Fruit fly (Drosophila melanogaster) whole organism, embryonic: Measurements from ENCODE around the gene Mrm2.
A peak's percentile ranks its signal among the peaks of the same experiment; 100 is the strongest.

Experiments used
- Atf3 ChIP-seq: fragments of 200-800 bp; sonication (Bioruptor generic); optimal IDR thresholded peaks from 3 replicates; lab custom pipeline; 2016; ENCODE audit warnings: missing biosample characterization, missing genetic modification characterization
- Bdp1 ChIP-seq: fragments of 200-800 bp; sonication (Bioruptor generic); optimal IDR thresholded peaks from 3 replicates; lab custom pipeline; 2016; ENCODE audit warnings: missing biosample characterization, missing genetic modification characterization
- Blimp-1 ChIP-seq: fragments of 200-800 bp; sonication (Bioruptor generic); optimal IDR thresholded peaks from 3 replicates; lab custom pipeline; 2018; ENCODE audit warnings: missing biosample characterization, missing genetic modification characterization, mild to moderate bottlenecking, moderate library complexity, missing genetic modification reagents
- CG10543 ChIP-seq: fragments of 200-800 bp; sonication (Bioruptor generic); optimal IDR thresholded peaks from 3 replicates; lab custom pipeline; 2017; ENCODE audit warnings: missing biosample characterization, mild to moderate bottlenecking, missing genetic modification characterization, moderate library complexity
- CG11085 ChIP-seq: fragments of 200-800 bp; sonication (Bioruptor generic); IDR thresholded peaks from 2 replicates; pipeline ENCODE4 v1.3.6; 2022; ENCODE audit warnings: missing biosample characterization, missing genetic modification characterization
- CG11723 ChIP-seq: fragments of 200-800 bp; sonication (Bioruptor generic); optimal IDR thresholded peaks from 2 replicates; lab custom pipeline; 2017; ENCODE audit warnings: missing biosample characterization, mild to moderate bottlenecking, missing genetic modification characterization
- CG12942 ChIP-seq: fragments of 200-800 bp; sonication (Bioruptor generic); optimal IDR thresholded peaks from 3 replicates; lab custom pipeline; 2016; ENCODE audit warnings: missing biosample characterization, missing genetic modification characterization
- CG17385 ChIP-seq: fragments of 200-800 bp; sonication (Bioruptor generic); optimal IDR thresholded peaks from 3 replicates; lab custom pipeline; 2018; ENCODE audit warnings: missing biosample characterization, mild to moderate bottlenecking, missing genetic modification characterization
- CG17912 ChIP-seq: fragments of 200-800 bp; sonication (Bioruptor generic); optimal IDR thresholded peaks from 2 replicates; lab custom pipeline; 2018; ENCODE audit warnings: missing biosample characterization, mild to moderate bottlenecking, missing genetic modification characterization
- CG18599 ChIP-seq: fragments of 200-800 bp; sonication (Bioruptor generic); optimal IDR thresholded peaks from 3 replicates; lab custom pipeline; 2017; ENCODE audit warnings: missing biosample characterization, missing genetic modification characterization, mild to moderate bottlenecking, moderate library complexity, missing genetic modification reagents
- CG3995 ChIP-seq: fragments of 200-800 bp; sonication (Bioruptor generic); optimal IDR thresholded peaks from 3 replicates; lab custom pipeline; 2016; ENCODE audit warnings: missing biosample characterization, missing genetic modification characterization
- CG4617 ChIP-seq: fragments of 200-800 bp; sonication (Bioruptor generic); optimal IDR thresholded peaks from 3 replicates; lab custom pipeline; 2016; ENCODE audit warnings: missing biosample characterization, missing genetic modification characterization, borderline replicate concordance
- CG6272 ChIP-seq: fragments of 200-800 bp; sonication (Bioruptor generic); IDR thresholded peaks from 2 replicates; pipeline ENCODE4 v1.3.6; 2022; ENCODE audit warnings: missing biosample characterization, missing genetic modification characterization
- CG6654 ChIP-seq: fragments of 200-800 bp; sonication (Bioruptor generic); optimal IDR thresholded peaks from 2 replicates; lab custom pipeline; 2017; ENCODE audit warnings: missing biosample characterization, mild to moderate bottlenecking, missing genetic modification characterization
- CG6791 ChIP-seq: fragments of 200-800 bp; sonication (Bioruptor generic); IDR thresholded peaks from 3 replicates; pipeline ENCODE4 v1.3.6; 2022; ENCODE audit warnings: missing biosample characterization, missing genetic modification characterization; ENCODE audit not compliant: partially characterized antibody
- CG7745 ChIP-seq: fragments of 200-800 bp; sonication (Bioruptor generic); optimal IDR thresholded peaks from 2 replicates; lab custom pipeline; 2018; ENCODE audit warnings: missing biosample characterization, mild to moderate bottlenecking, missing genetic modification characterization, moderate library complexity
- CG8359 ChIP-seq: fragments of 200-800 bp; sonication (Bioruptor generic); optimal IDR thresholded peaks from 2 replicates; lab custom pipeline; 2017; ENCODE audit warnings: missing biosample characterization, mild to moderate bottlenecking, missing genetic modification characterization, borderline replicate concordance
- CG8388 ChIP-seq: fragments of 200-800 bp; sonication (Bioruptor generic); optimal IDR thresholded peaks from 2 replicates; lab custom pipeline; 2019; ENCODE audit warnings: missing biosample characterization, mild to moderate bottlenecking, missing genetic modification characterization, moderate library complexity
- CrebB ChIP-seq: fragments of 200-800 bp; sonication (Bioruptor generic); optimal IDR thresholded peaks from 3 replicates; lab custom pipeline; 2018; ENCODE audit warnings: missing biosample characterization, mild to moderate bottlenecking, missing genetic modification characterization
- D19B ChIP-seq: fragments of 200-800 bp; sonication (Bioruptor generic); optimal IDR thresholded peaks from 2 replicates; lab custom pipeline; 2017; ENCODE audit warnings: missing biosample characterization, mild to moderate bottlenecking, missing genetic modification characterization
- E2f2 ChIP-seq: fragments of 200-800 bp; sonication (Bioruptor generic); IDR thresholded peaks from 2 replicates; pipeline ENCODE4 v1.3.6; 2022; ENCODE audit warnings: missing biosample characterization, missing genetic modification characterization
- Ets65A ChIP-seq: fragments of 200-800 bp; sonication (Bioruptor generic); peaks from one replicate; lab custom pipeline; 2016; ENCODE audit warnings: missing biosample characterization, missing genetic modification characterization
- Fer2 ChIP-seq: fragments of 200-800 bp; sonication (Bioruptor generic); optimal IDR thresholded peaks from 2 replicates; lab custom pipeline; 2018; ENCODE audit warnings: missing biosample characterization, mild to moderate bottlenecking, missing genetic modification characterization, moderate library complexity
- Hr3 ChIP-seq: fragments of 200-800 bp; sonication (Bioruptor generic); optimal IDR thresholded peaks from 3 replicates; lab custom pipeline; 2016; ENCODE audit warnings: missing biosample characterization, missing genetic modification characterization
- Hr39 ChIP-seq: fragments of >200 bp; optimal IDR thresholded peaks from 2 replicates; lab custom pipeline; 2017
- Lhr ChIP-seq: fragments of 200-800 bp; sonication (Bioruptor generic); optimal IDR thresholded peaks from 3 replicates; lab custom pipeline; 2017; ENCODE audit warnings: mild to moderate bottlenecking, missing biosample characterization, missing genetic modification reagents, missing genetic modification characterization
- Mad ChIP-seq: fragments of 200-800 bp; sonication (Bioruptor generic); optimal IDR thresholded peaks from 2 replicates; lab custom pipeline; 2016; ENCODE audit warnings: missing biosample characterization, missing genetic modification characterization
- Nf-YB ChIP-seq: fragments of 200-800 bp; sonication (Bioruptor generic); optimal IDR thresholded peaks from 3 replicates; lab custom pipeline; 2019; ENCODE audit warnings: missing biosample characterization, mild to moderate bottlenecking, missing genetic modification characterization, moderate library complexity
- Nf-YC ChIP-seq: fragments of 200-800 bp; optimal IDR thresholded peaks from 3 replicates; lab custom pipeline; 2019; ENCODE audit warnings: missing biosample characterization, mild to moderate bottlenecking, missing genetic modification characterization, moderate library complexity
- Oaz ChIP-seq: fragments of 200-800 bp; sonication (Bioruptor generic); IDR thresholded peaks from 2 replicates; pipeline ENCODE4 v1.3.6; 2022; ENCODE audit warnings: missing biosample characterization, missing genetic modification characterization
- Scr ChIP-seq: fragments of 200-800 bp; sonication (Bioruptor generic); IDR thresholded peaks from 2 replicates; pipeline ENCODE4 v1.3.6; 2022; ENCODE audit warnings: missing biosample characterization, missing genetic modification characterization; ENCODE audit not compliant: partially characterized antibody
- Sry-β ChIP-seq: fragments of 200-800 bp; sonication (Bioruptor generic); optimal IDR thresholded peaks from 2 replicates; lab custom pipeline; 2018; ENCODE audit warnings: missing biosample characterization, mild to moderate bottlenecking, missing genetic modification characterization, moderate library complexity
- Vsx1 ChIP-seq: fragments of 200-800 bp; sonication (Bioruptor generic); optimal IDR thresholded peaks from 2 replicates; lab custom pipeline; 2017; ENCODE audit warnings: missing biosample characterization, mild to moderate bottlenecking, missing genetic modification characterization, missing genetic modification reagents
- ap ChIP-seq: fragments of 200-800 bp; sonication (Bioruptor generic); IDR thresholded peaks from 2 replicates; pipeline ENCODE4 v1.3.6; 2022; ENCODE audit warnings: missing biosample characterization, missing genetic modification characterization
- bowl ChIP-seq: fragments of 200-800 bp; sonication (Bioruptor generic); IDR thresholded peaks from 2 replicates; pipeline ENCODE4 v1.3.6; 2022; ENCODE audit warnings: missing biosample characterization, missing genetic modification characterization
- bsh ChIP-seq, 2 experiments: fragments of 200-800 bp; sonication (Bioruptor generic); optimal IDR thresholded peaks; 2 replicates each; lab custom pipeline; 2017 to 2018; ENCODE audit warnings: mild to moderate bottlenecking in 2 of 2, missing biosample characterization in 2 of 2, missing genetic modification characterization in 2 of 2, moderate library complexity in 1 of 2
- crp ChIP-seq, 2 experiments: fragments of 200-800 bp; sonication (Bioruptor generic); optimal IDR thresholded peaks; 2 replicates in 1 of 2; 3 replicates in 1 of 2; lab custom pipeline; 2017; ENCODE audit warnings: missing biosample characterization in 2 of 2, missing genetic modification characterization in 2 of 2, mild to moderate bottlenecking in 1 of 2, moderate library complexity in 1 of 2
- disco-r ChIP-seq: fragments of 200-800 bp; sonication (Bioruptor generic); optimal IDR thresholded peaks from 2 replicates; lab custom pipeline; 2016; ENCODE audit warnings: missing biosample characterization, missing genetic modification characterization
- eyg ChIP-seq: fragments of 200-800 bp; sonication (Bioruptor generic); optimal IDR thresholded peaks from 3 replicates; lab custom pipeline; 2016; ENCODE audit warnings: missing biosample characterization, missing genetic modification characterization
- grn ChIP-seq: fragments of 200-800 bp; sonication (Bioruptor generic); optimal IDR thresholded peaks from 3 replicates; lab custom pipeline; 2017; ENCODE audit warnings: missing biosample characterization, missing genetic modification characterization
- ind ChIP-seq: fragments of 200-800 bp; sonication (Bioruptor generic); optimal IDR thresholded peaks from 3 replicates; lab custom pipeline; 2016; ENCODE audit warnings: missing biosample characterization, missing genetic modification characterization
- lab ChIP-seq: fragments of 200-800 bp; sonication (Bioruptor generic); optimal IDR thresholded peaks from 3 replicates; lab custom pipeline; 2017; ENCODE audit warnings: missing biosample characterization, missing genetic modification characterization, mild to moderate bottlenecking, moderate library complexity, missing genetic modification reagents
- lbe ChIP-seq: fragments of 200-800 bp; sonication (Bioruptor generic); optimal IDR thresholded peaks from 2 replicates; lab custom pipeline; 2016; ENCODE audit warnings: missing biosample characterization, mild to moderate bottlenecking, missing genetic modification characterization
- luna ChIP-seq: fragments of 200-800 bp; sonication (Bioruptor generic); optimal IDR thresholded peaks from 2 replicates; lab custom pipeline; 2016; ENCODE audit warnings: missing biosample characterization, missing genetic modification characterization
- otp ChIP-seq: fragments of 200-800 bp; sonication (Bioruptor generic); IDR thresholded peaks from 3 replicates; pipeline ENCODE4, ENCODE4 v1.3.6; 2022; ENCODE audit warnings: missing biosample characterization, missing genetic modification characterization
- psq ChIP-seq: fragments of 200-800 bp; sonication (Bioruptor generic); optimal IDR thresholded peaks from 2 replicates; lab custom pipeline; 2017; ENCODE audit warnings: missing biosample characterization, missing genetic modification characterization
- pum ChIP-seq: fragments of 200-800 bp; sonication (Bioruptor generic); optimal IDR thresholded peaks from 2 replicates; lab custom pipeline; 2016; ENCODE audit warnings: missing biosample characterization, missing genetic modification characterization
- sens-2 ChIP-seq: fragments of 200-800 bp; sonication (Bioruptor generic); IDR thresholded peaks from 2 replicates; pipeline ENCODE4 v1.3.6; 2022; ENCODE audit warnings: missing biosample characterization, missing genetic modification characterization
- sob ChIP-seq: fragments of 200-800 bp; sonication (Bioruptor generic); IDR thresholded peaks from 2 replicates; pipeline ENCODE4 v1.3.6; 2022; ENCODE audit warnings: missing biosample characterization, missing genetic modification characterization
- vfl ChIP-seq: fragments of 200-800 bp; sonication (Bioruptor generic); optimal IDR thresholded peaks from 2 replicates; lab custom pipeline; 2016; ENCODE audit warnings: missing biosample characterization, missing genetic modification characterization

Gene Mrm2

dm6 chr3R:19889603-19890187 is 28.3 kb downstream of the Mrm2 start (continued):
- TF ChIP-seq CG6791 (GFP tag; lab: Robert Waterston, UW) (no peak), psq (GFP tag; lab: Kevin White, UChicago) (no peak), Hr39 (lab: Kevin White, UChicago) (no peak), luna (GFP tag; lab: Kevin White, UChicago) (no peak), Bdp1 (GFP tag; lab: Kevin White, UChicago) (no peak), vfl (GFP tag; lab: Kevin White, UChicago) (no peak), CG11723 (GFP tag; lab: Kevin White, UChicago) (no peak), ap (GFP tag; lab: Robert Waterston, UW) (no peak), CG6654 (GFP tag; lab: Kevin White, UChicago) (peak; percentile 69), Fer2 (peak; percentile 49), CG17385 (GFP tag; lab: Kevin White, UChicago) (peak; percentile 64), CG6272 (GFP tag; lab: Robert Waterston, UW) (0 out of 2 replicates have a peak, but pooled peaks have one; percentile 6), Nf-YC (tag; lab: Kevin White, UChicago) (peak; percentile 55), eyg (GFP tag; lab: Kevin White, UChicago) (peak; percentile 15), E2f2 (GFP tag; lab: Robert Waterston, UW) (peak; percentile 46; the same call in 1 of the 2 replicates), ind (peak; percentile 73), CG18599 (peak; percentile 89), CG11085 (no peak; the same call in 1 of the 2 replicates), CG8359 (GFP tag; lab: Kevin White, UChicago) (peak; percentile 39), Oaz (GFP tag; lab: Robert Waterston, UW) (no peak), CrebB (tag; lab: Kevin White, UChicago) (peak; percentile 44), Vsx1 (peak; percentile 46), sens-2 (GFP tag; lab: Robert Waterston, UW) (no peak), D19B (GFP tag; lab: Kevin White, UChicago) (peak; percentile 82), CG12942 (GFP tag; lab: Kevin White, UChicago) (peak; percentile 39), CG7745 (peak; percentile 4), Mad (no peak), grn (GFP tag; lab: Kevin White, UChicago) (no peak), bsh (GFP tag; optimal IDR thresholded peaks at IDR 0.05; lab: Kevin White, UChicago) (peak in 1 of 2 experiments; percentile 52), sob (peak; percentile 58; the same call in 1 of the 2 replicates), Sry-β (GFP tag; lab: Kevin White, UChicago) (no peak), CG10543 (peak; percentile 80), Ets65A (GFP tag; lab: Kevin White, UChicago) (no peak), disco-r (GFP tag; lab: Kevin White, UChicago) (no peak), otp (GFP tag; lab: Robert Waterston, UW) (no peak), lbe (GFP tag; lab: Kevin White, UChicago) (no peak), lab (GFP tag; lab: Kevin White, UChicago) (peak; percentile 91), CG3995 (GFP tag; lab: Kevin White, UChicago) (peak; percentile 43), Hr3 (GFP tag; lab: Kevin White, UChicago) (peak; percentile 67), CG17912 (GFP tag; lab: Kevin White, UChicago) (no peak), pum (GFP tag; lab: Kevin White, UChicago) (peak; percentile 13), bowl (GFP tag; lab: Robert Waterston, UW) (no peak; the same call in 1 of the 2 replicates), Atf3 (GFP tag; lab: Kevin White, UChicago) (no peak), CG8388 (peak; percentile 54), crp (GFP tag; optimal IDR thresholded peaks at IDR 0.05; lab: Kevin White, UChicago) (no peak), Scr (no peak), Blimp-1 (GFP tag; lab: Kevin White, UChicago) (peak; percentile 76), Lhr (GFP tag; lab: Kevin White, UChicago) (no peak), Nf-YB (GFP tag; lab: Kevin White, UChicago) (peak; percentile 41), CG4617 (GFP tag; lab: Kevin White, UChicago) (no peak)
